Worm (Caenorhabditis elegans): Measurements from ENCODE around the gene Y82E9BR.22.

Y82E9BR.22 gene

ce11 chrIII:1409139-1409538, at the start of gene Y82E9BR.22:
Gene Y82E9BR.22, minus strand, starts transcription at chrIII:1409239.
- TF ChIP-seq lin-13 (GFP tag; optimal IDR thresholded peaks at IDR 0.05) (no peak), sma-3 (GFP tag; optimal IDR thresholded peaks at IDR 0.05) (no peak), nhr-25 (tag; optimal IDR thresholded peaks at IDR 0.05) (no peak)

DNA sequence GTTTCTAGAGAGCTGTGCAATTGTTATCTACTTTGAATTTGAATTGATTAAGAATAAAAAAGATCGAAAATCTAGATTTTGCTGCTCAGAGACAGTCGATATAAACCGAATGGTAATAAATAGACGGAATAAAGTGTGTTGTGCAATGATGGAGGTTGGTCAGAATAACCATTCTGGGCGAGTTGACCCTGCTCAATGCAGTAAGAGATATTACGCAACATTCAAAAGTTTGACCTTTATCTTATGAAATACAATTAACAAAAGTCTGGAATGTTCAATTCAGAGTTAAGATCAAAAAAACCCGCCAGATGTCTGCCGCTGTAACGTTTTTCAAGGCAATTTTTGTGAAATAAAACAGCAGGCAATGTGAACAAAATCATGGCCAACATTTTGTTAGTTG, 47.8 kb upstream of the Y82E9BR.22 start:
- no peak for TF ChIP-seq ztf-11 (tag; optimal IDR thresholded peaks at IDR 0.05)
- no peak for TF ChIP-seq alr-1 (tag; optimal IDR thresholded peaks at IDR 0.05)
- TF ChIP-seq unc-62 (GFP tag; optimal IDR thresholded peaks at IDR 0.05), result no peak
- no peak for TF ChIP-seq ceh-16 (tag; optimal IDR thresholded peaks at IDR 0.05)
- TF ChIP-seq dmd-4 (tag; optimal IDR thresholded peaks at IDR 0.05), result no peak
- TF ChIP-seq crh-2 (tag; optimal IDR thresholded peaks at IDR 0.05), result no peak
- no peak for TF ChIP-seq nhr-11 (tag; optimal IDR thresholded peaks at IDR 0.05)

- TF ChIP-seq nhr-237 (tag; optimal IDR thresholded peaks at IDR 0.05), result no peak
- no peak for TF ChIP-seq ceh-82 (tag; optimal IDR thresholded peaks at IDR 0.05)
- no peak for TF ChIP-seq unc-39 (tag; optimal IDR thresholded peaks at IDR 0.05)
- no peak for TF ChIP-seq nhr-129 (tag; optimal IDR thresholded peaks at IDR 0.05)
- TF ChIP-seq ztf-1 (GFP tag; conservative IDR thresholded peaks at IDR 0.05), result no peak
- no peak for TF ChIP-seq egl-27 (tag; optimal IDR thresholded peaks at IDR 0.05)
Measured at ce11 chrIII:1455674-1456073, 46.6 kb upstream of the Y82E9BR.22 start, which contains the start of gene Y82E9BR.17. Gene Y82E9BR.17, minus strand, starts transcription at chrIII:1455774.

- no peak for TF ChIP-seq sma-3 (GFP tag; optimal IDR thresholded peaks at IDR 0.05)
- TF ChIP-seq ztf-11 (tag; optimal IDR thresholded peaks at IDR 0.05), result no peak
- no peak for TF ChIP-seq F13H6.1 (tag; optimal IDR thresholded peaks at IDR 0.05)
- no peak for TF ChIP-seq nhr-237 (tag; optimal IDR thresholded peaks at IDR 0.05)
- no peak for TF ChIP-seq ztf-4 (tag; optimal IDR thresholded peaks at IDR 0.05)
- no peak for TF ChIP-seq elt-1 (tag; optimal IDR thresholded peaks at IDR 0.05)
- no peak for TF ChIP-seq mdl-1 (tag; optimal IDR thresholded peaks at IDR 0.05)
- TF ChIP-seq unc-55 (GFP tag; optimal IDR thresholded peaks at IDR 0.05), result no peak
- TF ChIP-seq nhr-77 (tag; optimal IDR thresholded peaks at IDR 0.05), result no peak
- no peak for TF ChIP-seq ceh-82 (tag; optimal IDR thresholded peaks at IDR 0.05)
- TF ChIP-seq lin-39 (tag; optimal IDR thresholded peaks at IDR 0.05), result no peak
- no peak for TF ChIP-seq unc-62 (GFP tag; optimal IDR thresholded peaks at IDR 0.05)
Measured at ce11 chrIII:1446747-1447146, 37.7 kb upstream of the Y82E9BR.22 start.

DNA sequence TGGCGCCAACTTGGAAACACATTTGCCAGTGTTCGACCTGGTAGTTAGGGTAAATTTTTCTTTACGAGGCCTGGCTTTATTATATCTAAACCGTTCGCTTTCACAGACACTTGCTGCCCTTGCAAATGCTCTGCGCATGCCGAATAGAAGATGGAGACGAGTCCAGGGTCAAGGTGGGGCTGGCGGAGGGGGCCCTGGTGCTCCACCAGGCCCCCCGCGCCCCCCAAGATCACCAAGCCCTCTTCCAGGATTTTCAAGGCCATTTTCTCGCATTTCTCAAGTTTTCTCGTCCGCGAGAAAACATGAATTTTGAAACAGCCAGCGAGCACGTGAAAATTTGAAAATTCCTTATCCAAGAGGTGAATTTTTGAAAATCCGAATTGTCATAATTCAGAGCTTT, 30.6 kb upstream of the Y82E9BR.22 start:
- TF ChIP-seq dmd-4 (tag; optimal IDR thresholded peaks at IDR 0.05), result no peak
- TF ChIP-seq aly-2 (tag; optimal IDR thresholded peaks at IDR 0.05), result no peak
- TF ChIP-seq C34F6.9 (tag; optimal IDR thresholded peaks at IDR 0.05), result no peak

- TF ChIP-seq R02D3.7 (tag; optimal IDR thresholded peaks at IDR 0.05), result no peak
- TF ChIP-seq lsy-2 (tag; optimal IDR thresholded peaks at IDR 0.05), result peak; percentile 27 to 77
Measured at ce11 chrIII:1436738-1437137, 27.7 kb upstream of the Y82E9BR.22 start.

- peak in 1 of 2 experiments; percentile 24 for TF ChIP-seq mdl-1 (tag; optimal IDR thresholded peaks at IDR 0.05)
- no peak for TF ChIP-seq Y55F3AM.14 (GFP tag; optimal IDR thresholded peaks at IDR 0.05)
- TF ChIP-seq C34F6.9 (tag; optimal IDR thresholded peaks at IDR 0.05), result peak; percentile 16
- TF ChIP-seq unc-55 (GFP tag; optimal IDR thresholded peaks at IDR 0.05), result peak; percentile 12
- peak in 1 of 2 experiments; percentile 44 for TF ChIP-seq lsy-2 (tag; optimal IDR thresholded peaks at IDR 0.05)
- no peak for TF ChIP-seq mbf-1 (tag; optimal IDR thresholded peaks at IDR 0.05)
- TF ChIP-seq unc-62 (GFP tag; optimal IDR thresholded peaks at IDR 0.05), result no peak
- TF ChIP-seq nhr-23 (tag; optimal IDR thresholded peaks at IDR 0.05), result no peak
Measured at ce11 chrIII:1429920-1430437, 20.9 kb upstream of the Y82E9BR.22 start.
